Fruit fly (Drosophila melanogaster): ENCODE data around the gene Tap42.

Gene Tap42

dm6 chr2L:13373435-13374242 is 6.2 kb downstream of the Tap42 start, which contains the start of the genes Bdp1 and CG6565 (continued):
- TF ChIP-seq Dip3 (GFP tag; optimal IDR thresholded peaks at IDR 0.05) (peak; percentile 99), Vsx1 (GFP tag; optimal IDR thresholded peaks at IDR 0.05) (peak; percentile 87), Ets65A (GFP tag) (peak; percentile 100), bab2 (GFP tag; optimal IDR thresholded peaks at IDR 0.05) (peak; percentile 99), Trl (optimal IDR thresholded peaks at IDR 0.05) (no peak), Trl (GFP tag; optimal IDR thresholded peaks at IDR 0.05) (peak; percentile 98), CG11456 (GFP tag; IDR thresholded peaks at IDR 0.05) (peak; percentile 93), dpn (GFP tag; optimal IDR thresholded peaks at IDR 0.05) (peak; percentile 98 to 99), H2.0 (GFP tag; IDR thresholded peaks at IDR 0.05) (peak; percentile 93), nmo (GFP tag; optimal IDR thresholded peaks at IDR 0.05) (peak; percentile 99), CG42726 (GFP tag; IDR thresholded peaks at IDR 0.05; ENCODE audit: partially characterized antibody) (no peak), E2f1 (GFP tag; IDR thresholded peaks at IDR 0.05) (peak; percentile 94), CG14050 (GFP tag; IDR thresholded peaks at IDR 0.05) (peak; percentile 92), CG2202 (tag; optimal IDR thresholded peaks at IDR 0.05) (peak; percentile 90), CG2889 (GFP tag; IDR thresholded peaks at IDR 0.05) (peak; percentile 90), lov (optimal IDR thresholded peaks at IDR 0.05) (no peak), lov (GFP tag; IDR thresholded peaks at IDR 0.05) (peak; percentile 85; the same call in 2 of the 3 replicates), CG14441 (GFP tag; IDR thresholded peaks at IDR 0.05) (peak; percentile 95), scrt (GFP tag; optimal IDR thresholded peaks at IDR 0.05) (peak; percentile 86), CG11085 (GFP tag; IDR thresholded peaks at IDR 0.05) (peak; percentile 93), CG17912 (GFP tag; optimal IDR thresholded peaks at IDR 0.05) (peak; percentile 58), CG3847 (GFP tag; IDR thresholded peaks at IDR 0.05) (peak; percentile 98), CG4404 (GFP tag; IDR thresholded peaks at IDR 0.05) (peak; percentile 98), pho (GFP tag; optimal IDR thresholded peaks at IDR 0.05) (peak; percentile 99), CG16779 (GFP tag; IDR thresholded peaks at IDR 0.05) (peak; percentile 65; the same call in 1 of the 2 replicates), zen2 (GFP tag; IDR thresholded peaks at IDR 0.05; ENCODE audit: partially characterized antibody) (no peak), fd3F (GFP tag; optimal IDR thresholded peaks at IDR 0.05) (peak; percentile 95), GATAe (GFP tag; conservative IDR thresholded peaks at IDR 0.05) (peak; percentile 79), CG30431 (GFP tag; optimal IDR thresholded peaks at IDR 0.05) (peak; percentile 98), CG1792 (GFP tag; optimal IDR thresholded peaks at IDR 0.05) (peak; percentile 97), CG34224 (GFP tag; IDR thresholded peaks at IDR 0.05; ENCODE audit: partially characterized antibody) (no peak), CG32772 (GFP tag; IDR thresholded peaks at IDR 0.05) (peak; percentile 96), CG4730 (GFP tag; IDR thresholded peaks at IDR 0.05) (peak; percentile 94), ERR (GFP tag; optimal IDR thresholded peaks at IDR 0.05) (peak; percentile 95), CG12236 (GFP tag; optimal IDR thresholded peaks at IDR 0.05) (peak; percentile 97), ftz-f1 (GFP tag; optimal IDR thresholded peaks at IDR 0.05) (peak; percentile 52), CG10565 (GFP tag; optimal IDR thresholded peaks at IDR 0.05) (peak; percentile 94), Chrac-16 (GFP tag; optimal IDR thresholded peaks at IDR 0.05) (peak; percentile 98), CG8290 (GFP tag; optimal IDR thresholded peaks at IDR 0.05) (peak; percentile 100), CG8290 (tag; optimal IDR thresholded peaks at IDR 0.05) (peak; percentile 87 to 99), CG1832 (GFP tag; optimal IDR thresholded peaks at IDR 0.05) (no peak), Dbx (GFP tag; IDR thresholded peaks at IDR 0.05) (peak; percentile 97), HLH4C (GFP tag; IDR thresholded peaks at IDR 0.05; ENCODE audit: partially characterized antibody) (no peak), CG10654 (GFP tag; optimal IDR thresholded peaks at IDR 0.05) (peak; percentile 98), CG6254 (GFP tag; optimal IDR thresholded peaks at IDR 0.05) (peak; percentile 91), CG1602 (GFP tag; optimal IDR thresholded peaks at IDR 0.05) (peak; percentile 99), Sin3A (optimal IDR thresholded peaks at IDR 0.05) (peak; percentile 91), Max (GFP tag; optimal IDR thresholded peaks at IDR 0.05) (peak; percentile 99), CG18764 (GFP tag; optimal IDR thresholded peaks at IDR 0.05) (peak; percentile 96), CG16813 (GFP tag; IDR thresholded peaks at IDR 0.05; ENCODE audit: partially characterized antibody) (0 out of 3 replicates have a peak, but pooled peaks have one; percentile 35)
